Worm (Caenorhabditis elegans): Measurements from ENCODE around the gene T21B10.3.

T21B10.3 gene

ce11 chrII:8933693-8934432 is at the start of gene T21B10.3:
Gene T21B10.3 (plus strand): TSS chrII:8934382.
- TF ChIP-seq ceh-8 (GFP tag; optimal IDR thresholded peaks at IDR 0.05): no peak
- TF ChIP-seq pax-3 (tag; optimal IDR thresholded peaks at IDR 0.05): no peak
- TF ChIP-seq efl-3 (GFP tag; optimal IDR thresholded peaks at IDR 0.05): no peak
- TF ChIP-seq mef-2 (tag; optimal IDR thresholded peaks at IDR 0.05): no peak
- no peak for TF ChIP-seq mdl-1 (tag; optimal IDR thresholded peaks at IDR 0.05)
- TF ChIP-seq irx-1 (tag; optimal IDR thresholded peaks at IDR 0.05): no peak
- no peak for TF ChIP-seq fos-1 (tag; optimal IDR thresholded peaks at IDR 0.05)
- TF ChIP-seq nhr-77 (tag; optimal IDR thresholded peaks at IDR 0.05): no peak
- TF ChIP-seq ceh-88 (GFP tag; IDR thresholded peaks at IDR 0.05): 0 out of 2 replicates have a peak, but pooled peaks have one; percentile 15
- no peak for TF ChIP-seq pqm-1 (tag; optimal IDR thresholded peaks at IDR 0.05)
- peak; percentile 72 for TF ChIP-seq aly-2 (tag; optimal IDR thresholded peaks at IDR 0.05)
- no peak for TF ChIP-seq ceh-90 (tag; optimal IDR thresholded peaks at IDR 0.05)
- TF ChIP-seq C04F5.9 (tag; optimal IDR thresholded peaks at IDR 0.05): no peak
- no peak for TF ChIP-seq swsn-7 (tag; optimal IDR thresholded peaks at IDR 0.05)
- TF ChIP-seq lir-3 (tag; optimal IDR thresholded peaks at IDR 0.05; ENCODE audit: poor library complexity): no peak
- no peak for TF ChIP-seq C16A3.4 (tag; optimal IDR thresholded peaks at IDR 0.05)
- TF ChIP-seq nhr-84 (tag; optimal IDR thresholded peaks at IDR 0.05): no peak
- TF ChIP-seq elt-3 (tag; optimal IDR thresholded peaks at IDR 0.05): no peak
- TF ChIP-seq ama-1 (optimal IDR thresholded peaks at IDR 0.05): peak; percentile 83
- no peak for TF ChIP-seq ets-5 (GFP tag; IDR thresholded peaks at IDR 0.05)
- TF ChIP-seq lin-35 (GFP tag; optimal IDR thresholded peaks at IDR 0.05): no peak
- no peak for TF ChIP-seq sptf-1 (tag; optimal IDR thresholded peaks at IDR 0.05)
- TF ChIP-seq nhr-237 (tag; optimal IDR thresholded peaks at IDR 0.05): no peak
- peak; percentile 3 to 15 for TF ChIP-seq efl-1 (optimal IDR thresholded peaks at IDR 0.05)
- TF ChIP-seq efl-1 (GFP tag; optimal IDR thresholded peaks at IDR 0.05 in 1 of 2): no peak
- TF ChIP-seq lsy-2 (tag; optimal IDR thresholded peaks at IDR 0.05): peak in 1 of 2 experiments; percentile 16
- TF ChIP-seq nhr-71 (tag; optimal IDR thresholded peaks at IDR 0.05): peak; percentile 56
- TF ChIP-seq hpl-2 (GFP tag; optimal IDR thresholded peaks at IDR 0.05): no peak
- TF ChIP-seq Y116A8C.19 (tag; optimal IDR thresholded peaks at IDR 0.05; ENCODE audit: borderline replicate concordance): no peak
- no peak for TF ChIP-seq blmp-1 (tag; optimal IDR thresholded peaks at IDR 0.05)
- TF ChIP-seq rnt-1 (tag; optimal IDR thresholded peaks at IDR 0.05): peak; percentile 22
- TF ChIP-seq jun-1 (tag; optimal IDR thresholded peaks at IDR 0.05): no peak
- no peak for TF ChIP-seq aha-1 (tag; optimal IDR thresholded peaks at IDR 0.05)
- TF ChIP-seq hlh-4 (tag; optimal IDR thresholded peaks at IDR 0.05): no peak
- TF ChIP-seq nhr-90 (tag; optimal IDR thresholded peaks at IDR 0.05; ENCODE audit: poor library complexity): peak; percentile 11
- no peak for TF ChIP-seq ces-1 (GFP tag; optimal IDR thresholded peaks at IDR 0.05)
- TF ChIP-seq grh-1 (GFP tag; IDR thresholded peaks at IDR 0.05): no peak
- TF ChIP-seq egl-27 (tag; optimal IDR thresholded peaks at IDR 0.05): no peak
- TF ChIP-seq tlp-1 (tag; optimal IDR thresholded peaks at IDR 0.05): no peak
- TF ChIP-seq egl-13 (tag; optimal IDR thresholded peaks at IDR 0.05): no peak
- no peak for TF ChIP-seq nhr-76 (tag; optimal IDR thresholded peaks at IDR 0.05)
- no peak for TF ChIP-seq sox-4 (tag; optimal IDR thresholded peaks at IDR 0.05)
- TF ChIP-seq ztf-11 (tag; optimal IDR thresholded peaks at IDR 0.05): no peak
- no peak for TF ChIP-seq dpl-1 (GFP tag; optimal IDR thresholded peaks at IDR 0.05)
- peak; percentile 14 for TF ChIP-seq nhr-47 (tag; optimal IDR thresholded peaks at IDR 0.05)
- peak; percentile 8 for TF ChIP-seq nhr-19 (GFP tag; conservative IDR thresholded peaks at IDR 0.05)
- no peak for TF ChIP-seq nhr-11 (tag; optimal IDR thresholded peaks at IDR 0.05)
- TF ChIP-seq lin-15B (tag; optimal IDR thresholded peaks at IDR 0.05): no peak
- TF ChIP-seq tbx-2 (tag; optimal IDR thresholded peaks at IDR 0.05): no peak
- no peak for TF ChIP-seq C34B4.2 (tag; optimal IDR thresholded peaks at IDR 0.05)
- no peak for TF ChIP-seq unc-62 (GFP tag; optimal IDR thresholded peaks at IDR 0.05)
- TF ChIP-seq nhr-85 (tag): peak; percentile 63
- TF ChIP-seq mab-9 (GFP tag; IDR thresholded peaks at IDR 0.05): no peak
